Fruit fly (Drosophila melanogaster): ENCODE results near the gene CG5653.

Gene CG5653

DNA sequence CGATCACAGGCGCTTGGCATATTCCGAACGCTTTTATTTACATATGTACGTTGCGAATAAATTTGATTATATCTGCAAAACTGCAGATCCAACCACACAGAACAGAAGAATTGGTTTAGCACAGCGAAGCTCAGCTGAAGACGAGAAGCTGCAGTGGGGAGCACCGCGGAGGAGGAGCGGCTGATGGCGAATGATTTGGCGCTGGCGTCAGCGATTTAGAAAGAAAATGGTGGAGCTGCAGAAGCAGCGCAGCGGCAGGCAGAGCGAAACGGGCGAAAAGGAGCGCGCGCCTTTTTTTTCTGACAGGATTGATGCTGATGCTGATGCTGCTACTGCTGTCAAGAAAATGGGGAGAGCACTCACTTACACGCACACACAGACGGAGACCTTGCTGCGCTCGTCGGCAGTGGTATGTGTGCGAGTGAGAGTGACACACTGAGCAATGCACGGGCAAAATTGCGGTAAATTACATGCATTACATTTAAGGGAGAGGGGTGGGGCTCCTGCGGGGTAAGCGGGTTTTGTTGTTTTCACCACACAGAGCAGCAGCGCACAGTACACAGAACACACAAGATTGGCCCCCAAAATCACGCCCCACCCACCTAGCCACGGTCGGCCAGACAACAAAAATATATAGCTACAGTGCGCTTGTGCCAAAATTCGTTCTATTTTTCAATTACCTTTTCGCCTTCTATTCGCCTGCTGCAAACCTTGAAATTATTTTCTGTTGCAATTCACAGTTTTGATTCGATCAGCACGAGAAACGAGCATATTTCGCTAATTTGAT is 30.9 kb upstream of the CG5653 start (continued):
- TF ChIP-seq CG4424 (GFP tag; optimal IDR thresholded peaks at IDR 0.05): no peak
- no peak for TF ChIP-seq D (optimal IDR thresholded peaks at IDR 0.05)
- TF ChIP-seq D (GFP tag; optimal IDR thresholded peaks at IDR 0.05): no peak
- TF ChIP-seq CG15269 (tag; optimal IDR thresholded peaks at IDR 0.05): no peak
- TF ChIP-seq hkb (optimal IDR thresholded peaks at IDR 0.05): no peak
- 0 out of 2 replicates have a peak, but pooled peaks have one; percentile 24 for TF ChIP-seq hkb (GFP tag; IDR thresholded peaks at IDR 0.05)
- no peak for TF ChIP-seq GATAe (GFP tag; conservative IDR thresholded peaks at IDR 0.05)
- TF ChIP-seq CkIIα-i1 (GFP tag; IDR thresholded peaks at IDR 0.05): no peak
- TF ChIP-seq Med (GFP tag): peak; percentile 75
- TF ChIP-seq gcm (GFP tag; optimal IDR thresholded peaks at IDR 0.05): no peak
- TF ChIP-seq Trl (optimal IDR thresholded peaks at IDR 0.05): no peak
- TF ChIP-seq Trl (GFP tag; optimal IDR thresholded peaks at IDR 0.05): no peak
- TF ChIP-seq schlank (tag; optimal IDR thresholded peaks at IDR 0.05): no peak
- TF ChIP-seq lov (optimal IDR thresholded peaks at IDR 0.05): no peak
- TF ChIP-seq lov (GFP tag; IDR thresholded peaks at IDR 0.05): 0 out of 3 replicates have a peak, but pooled peaks have one; percentile 48
- no peak for TF ChIP-seq CG2889 (GFP tag; IDR thresholded peaks at IDR 0.05)
- no peak for TF ChIP-seq tin (GFP tag; optimal IDR thresholded peaks at IDR 0.05)
- no peak for TF ChIP-seq CG34224 (GFP tag; IDR thresholded peaks at IDR 0.05; ENCODE audit: partially characterized antibody)
- TF ChIP-seq CG14667 (GFP tag; IDR thresholded peaks at IDR 0.05): no peak
- TF ChIP-seq CG6854 (GFP tag; optimal IDR thresholded peaks at IDR 0.05): peak; percentile 38
- TF ChIP-seq Drgx (GFP tag; IDR thresholded peaks at IDR 0.05): peak; percentile 35; the same call in 1 of the 2 replicates
- no peak for TF ChIP-seq ac (GFP tag; optimal IDR thresholded peaks at IDR 0.05)
- no peak for TF ChIP-seq YL-1 (GFP tag; optimal IDR thresholded peaks at IDR 0.05)
- TF ChIP-seq CG10543 (GFP tag; optimal IDR thresholded peaks at IDR 0.05): no peak
- TF ChIP-seq CG14965 (GFP tag; optimal IDR thresholded peaks at IDR 0.05; ENCODE audit: borderline replicate concordance): no peak
- TF ChIP-seq nom (GFP tag; optimal IDR thresholded peaks at IDR 0.05): no peak
- no peak for TF ChIP-seq Max (GFP tag; optimal IDR thresholded peaks at IDR 0.05)
- no peak for TF ChIP-seq CG7987 (GFP tag; optimal IDR thresholded peaks at IDR 0.05)
- no peak for TF ChIP-seq peb (GFP tag; IDR thresholded peaks at IDR 0.05)
- no peak for TF ChIP-seq CG15479 (GFP tag; optimal IDR thresholded peaks at IDR 0.05)
- TF ChIP-seq tna (GFP tag; IDR thresholded peaks at IDR 0.05; ENCODE audit: partially characterized antibody): no peak
- no peak for TF ChIP-seq CG32532 (GFP tag; IDR thresholded peaks at IDR 0.05)

dm6 chr3L:8996173-8996767 is 30.1 kb upstream of the CG5653 start:
- TF ChIP-seq gcm (GFP tag; optimal IDR thresholded peaks at IDR 0.05): no peak
- peak; percentile 69 for TF ChIP-seq Ptx1 (GFP tag; IDR thresholded peaks at IDR 0.05)
- TF ChIP-seq chinmo (GFP tag; IDR thresholded peaks at IDR 0.05; ENCODE audit: partially characterized antibody): no peak
- TF ChIP-seq CG12071 (GFP tag; optimal IDR thresholded peaks at IDR 0.05): no peak
- peak; percentile 72 for TF ChIP-seq CG14014 (GFP tag; IDR thresholded peaks at IDR 0.05)
- TF ChIP-seq HmgD (GFP tag; optimal IDR thresholded peaks at IDR 0.05): no peak
- peak; percentile 44 for TF ChIP-seq trem (tag; optimal IDR thresholded peaks at IDR 0.05)
- TF ChIP-seq CG12236 (GFP tag; optimal IDR thresholded peaks at IDR 0.05): no peak
- no peak for TF ChIP-seq schlank (tag; optimal IDR thresholded peaks at IDR 0.05)
- TF ChIP-seq CG18011 (GFP tag; optimal IDR thresholded peaks at IDR 0.05): no peak
- no peak for TF ChIP-seq Doc3 (GFP tag; IDR thresholded peaks at IDR 0.05; ENCODE audit: partially characterized antibody)
- peak; percentile 36; the same call in 1 of the 2 replicates for TF ChIP-seq CG4404 (GFP tag; IDR thresholded peaks at IDR 0.05)
- TF ChIP-seq CG17186 (GFP tag; optimal IDR thresholded peaks at IDR 0.05): no peak
- TF ChIP-seq ERR (GFP tag; optimal IDR thresholded peaks at IDR 0.05): no peak
- no peak for TF ChIP-seq repo (GFP tag; optimal IDR thresholded peaks at IDR 0.05)
- no peak for TF ChIP-seq CG15601 (tag; optimal IDR thresholded peaks at IDR 0.05)
- peak; percentile 22; the same call in 1 of the 2 replicates for TF ChIP-seq E2f2 (GFP tag; IDR thresholded peaks at IDR 0.05)
- TF ChIP-seq CG8944 (GFP tag; optimal IDR thresholded peaks at IDR 0.05): peak; percentile 21
- no peak for TF ChIP-seq Opbp (GFP tag; IDR thresholded peaks at IDR 0.05; ENCODE audit: partially characterized antibody)
- no peak for TF ChIP-seq CG16813 (GFP tag; IDR thresholded peaks at IDR 0.05; ENCODE audit: partially characterized antibody)
- no peak for TF ChIP-seq CG1792 (GFP tag; optimal IDR thresholded peaks at IDR 0.05)
